Fruit fly (Drosophila melanogaster): Measurements from ENCODE around the gene CG3868.
A peak's percentile ranks its signal among the peaks of the same experiment; 100 is the strongest.

Gene CG3868

DNA sequence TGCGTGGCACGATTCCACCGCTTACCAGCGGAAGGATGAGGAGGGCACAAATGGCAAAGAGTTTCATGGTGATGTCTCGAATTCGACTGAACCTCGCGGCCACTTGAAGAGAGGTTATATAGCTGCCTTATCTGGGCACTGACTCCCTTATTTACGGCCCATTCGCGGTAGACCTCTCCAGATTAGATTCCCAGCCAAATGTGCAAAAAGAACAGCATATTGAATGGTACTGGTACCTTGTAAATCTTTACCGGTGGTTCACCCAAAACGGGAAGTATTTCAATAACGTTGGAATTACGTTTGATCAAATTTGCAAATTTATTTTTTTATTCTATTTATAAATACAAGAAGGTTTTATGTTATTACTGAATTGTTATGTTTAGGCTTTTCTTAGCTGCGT, at the start of gene CG3868:
CG3868 (minus strand) TSS at position 94 of the 400 bp plus-strand sequence.
- no peak for TF ChIP-seq CG8478 (optimal IDR thresholded peaks at IDR 0.05)
- no peak for TF ChIP-seq usp (GFP tag; optimal IDR thresholded peaks at IDR 0.05)
- TF ChIP-seq Dll (optimal IDR thresholded peaks at IDR 0.05): no peak
- TF ChIP-seq EcR (GFP tag; optimal IDR thresholded peaks at IDR 0.05): no peak
- no peak for TF ChIP-seq psq (optimal IDR thresholded peaks at IDR 0.05)
- TF ChIP-seq pan (optimal IDR thresholded peaks at IDR 0.05): no peak

DNA sequence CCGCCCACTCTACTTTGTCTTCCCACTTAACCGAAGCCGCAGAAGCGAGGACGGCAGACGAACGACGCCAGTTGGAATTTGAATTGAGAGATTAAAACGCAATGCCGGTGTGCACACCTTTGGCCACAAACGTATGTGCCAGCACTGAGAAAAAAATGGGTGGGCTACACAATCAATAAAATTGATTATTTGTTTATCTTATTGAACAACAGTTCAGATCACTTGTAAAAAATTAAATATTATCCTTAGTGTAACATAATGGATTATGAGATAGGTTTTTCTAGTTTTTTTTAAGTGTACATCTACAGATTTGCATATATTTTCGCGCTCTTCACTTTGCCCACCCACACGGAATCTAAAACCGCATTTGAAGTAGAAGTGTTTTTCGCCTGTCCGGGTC, 49.0 kb upstream of the CG3868 start:
- TF ChIP-seq CG8478 (optimal IDR thresholded peaks at IDR 0.05) (no peak), psq (optimal IDR thresholded peaks at IDR 0.05) (no peak), Dll (optimal IDR thresholded peaks at IDR 0.05) (no peak), EcR (GFP tag; optimal IDR thresholded peaks at IDR 0.05) (no peak), pan (optimal IDR thresholded peaks at IDR 0.05) (no peak), usp (GFP tag; optimal IDR thresholded peaks at IDR 0.05) (no peak)

- TF ChIP-seq EcR (GFP tag; optimal IDR thresholded peaks at IDR 0.05): no peak
- TF ChIP-seq Dll (optimal IDR thresholded peaks at IDR 0.05): no peak
- no peak for TF ChIP-seq usp (GFP tag; optimal IDR thresholded peaks at IDR 0.05)
- TF ChIP-seq psq (optimal IDR thresholded peaks at IDR 0.05): no peak
- no peak for TF ChIP-seq pan (optimal IDR thresholded peaks at IDR 0.05)
- TF ChIP-seq CG8478 (optimal IDR thresholded peaks at IDR 0.05): no peak
Observed at dm6 chr3L:14450347-14450926, 47.9 kb upstream of the CG3868 start.

- TF ChIP-seq Dll (optimal IDR thresholded peaks at IDR 0.05) (no peak), CG8478 (optimal IDR thresholded peaks at IDR 0.05) (no peak), psq (optimal IDR thresholded peaks at IDR 0.05) (no peak), pan (optimal IDR thresholded peaks at IDR 0.05) (no peak), usp (GFP tag; optimal IDR thresholded peaks at IDR 0.05) (no peak), EcR (GFP tag; optimal IDR thresholded peaks at IDR 0.05) (no peak)
Observed at dm6 chr3L:14448321-14449043, 46.0 kb upstream of the CG3868 start.

- TF ChIP-seq usp (GFP tag; optimal IDR thresholded peaks at IDR 0.05) (no peak), EcR (GFP tag; optimal IDR thresholded peaks at IDR 0.05) (peak in 1 of 2 experiments; percentile 12)
Observed at dm6 chr3L:14447374-14447773, 44.8 kb upstream of the CG3868 start.

dm6 chr3L:14446874-14447273, 44.3 kb upstream of the CG3868 start:
- no peak for TF ChIP-seq pan (optimal IDR thresholded peaks at IDR 0.05)
- no peak for TF ChIP-seq usp (GFP tag; optimal IDR thresholded peaks at IDR 0.05)
- no peak for TF ChIP-seq CG8478 (optimal IDR thresholded peaks at IDR 0.05)
- no peak for TF ChIP-seq psq (optimal IDR thresholded peaks at IDR 0.05)
- TF ChIP-seq Dll (optimal IDR thresholded peaks at IDR 0.05): no peak
- no peak for TF ChIP-seq EcR (GFP tag; optimal IDR thresholded peaks at IDR 0.05)

- no peak for TF ChIP-seq psq (optimal IDR thresholded peaks at IDR 0.05)
Observed at dm6 chr3L:14440592-14440991, 38.1 kb upstream of the CG3868 start.

DNA sequence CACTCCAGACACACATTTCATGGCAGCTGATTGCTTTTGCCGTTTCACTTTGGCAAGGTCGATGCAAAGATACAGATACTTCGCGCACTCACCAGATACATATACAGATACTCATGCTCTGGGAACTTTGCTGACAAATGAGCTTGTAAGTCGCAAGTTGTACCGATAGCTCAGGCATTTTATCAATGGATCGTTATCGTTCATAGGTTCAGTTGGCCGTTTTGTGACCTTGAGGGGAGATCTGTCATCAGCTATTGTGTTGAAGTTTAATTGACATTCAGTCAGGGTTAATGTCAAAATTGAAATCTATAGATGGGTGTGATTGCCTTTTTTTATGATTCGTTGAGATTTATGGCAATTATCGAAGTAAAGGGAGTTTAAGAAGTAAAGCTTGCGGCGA, 29.7 kb upstream of the CG3868 start:
- TF ChIP-seq usp (GFP tag; optimal IDR thresholded peaks at IDR 0.05): no peak
- TF ChIP-seq CG8478 (optimal IDR thresholded peaks at IDR 0.05): no peak
- TF ChIP-seq psq (optimal IDR thresholded peaks at IDR 0.05): no peak
- no peak for TF ChIP-seq pan (optimal IDR thresholded peaks at IDR 0.05)
- no peak for TF ChIP-seq Dll (optimal IDR thresholded peaks at IDR 0.05)
- TF ChIP-seq EcR (GFP tag; optimal IDR thresholded peaks at IDR 0.05): no peak

dm6 chr3L:14428958-14429357, 26.4 kb upstream of the CG3868 start:
- no peak for TF ChIP-seq psq (optimal IDR thresholded peaks at IDR 0.05)
- no peak for TF ChIP-seq Dll (optimal IDR thresholded peaks at IDR 0.05)
- no peak for TF ChIP-seq pan (optimal IDR thresholded peaks at IDR 0.05)
- TF ChIP-seq usp (GFP tag; optimal IDR thresholded peaks at IDR 0.05): no peak
- no peak for TF ChIP-seq EcR (GFP tag; optimal IDR thresholded peaks at IDR 0.05)
- no peak for TF ChIP-seq CG8478 (optimal IDR thresholded peaks at IDR 0.05)

DNA sequence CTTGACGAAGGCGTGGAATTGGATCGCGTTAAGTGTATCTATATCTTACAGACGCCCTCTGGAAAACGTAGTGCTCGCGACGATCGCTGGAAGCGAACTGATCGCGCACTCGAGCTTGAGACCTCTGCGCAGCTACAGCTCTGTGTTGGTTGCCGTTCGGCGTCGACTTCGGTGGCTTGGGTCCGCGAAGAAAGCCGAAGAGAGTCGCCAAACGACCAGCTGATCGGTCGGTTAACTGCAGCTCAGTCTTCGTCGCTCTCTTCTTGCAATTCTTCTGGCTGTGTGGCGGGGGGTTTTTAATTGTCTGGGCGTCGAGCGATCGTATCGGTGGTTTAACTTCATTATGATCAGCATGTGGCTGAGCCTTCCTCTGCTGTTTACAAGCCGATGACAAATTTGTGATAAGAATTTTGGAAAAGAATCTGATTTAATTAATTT, 24.8 kb upstream of the CG3868 start:
- TF ChIP-seq pan (optimal IDR thresholded peaks at IDR 0.05): no peak
- TF ChIP-seq CG8478 (optimal IDR thresholded peaks at IDR 0.05): no peak
- no peak for TF ChIP-seq EcR (GFP tag; optimal IDR thresholded peaks at IDR 0.05)
- no peak for TF ChIP-seq Dll (optimal IDR thresholded peaks at IDR 0.05)
- TF ChIP-seq usp (GFP tag; optimal IDR thresholded peaks at IDR 0.05): no peak
- TF ChIP-seq psq (optimal IDR thresholded peaks at IDR 0.05): no peak

DNA sequence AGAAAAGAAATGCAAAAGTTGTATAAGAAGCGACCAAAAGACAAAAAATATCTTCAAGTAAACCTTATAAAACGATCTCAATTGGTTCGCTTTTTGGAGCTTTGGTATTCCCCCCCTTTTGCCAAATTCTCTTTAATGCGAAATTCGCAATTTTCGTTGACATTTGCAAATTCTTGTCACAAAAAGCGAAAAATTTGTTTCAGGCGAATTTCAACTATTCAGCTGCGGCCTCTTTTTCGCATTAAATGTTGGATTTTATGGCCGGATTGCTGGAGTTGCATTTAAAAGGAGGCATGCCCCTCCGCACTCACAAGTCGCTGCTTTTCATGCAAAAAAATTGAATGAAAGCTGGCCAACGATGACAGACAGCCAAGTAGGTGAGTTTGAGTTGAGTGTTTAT, 22.6 kb upstream of the CG3868 start:
- TF ChIP-seq psq (optimal IDR thresholded peaks at IDR 0.05) (no peak), CG8478 (optimal IDR thresholded peaks at IDR 0.05) (no peak), Dll (optimal IDR thresholded peaks at IDR 0.05) (no peak), EcR (GFP tag; optimal IDR thresholded peaks at IDR 0.05) (no peak), pan (optimal IDR thresholded peaks at IDR 0.05) (no peak), usp (GFP tag; optimal IDR thresholded peaks at IDR 0.05) (no peak)

DNA sequence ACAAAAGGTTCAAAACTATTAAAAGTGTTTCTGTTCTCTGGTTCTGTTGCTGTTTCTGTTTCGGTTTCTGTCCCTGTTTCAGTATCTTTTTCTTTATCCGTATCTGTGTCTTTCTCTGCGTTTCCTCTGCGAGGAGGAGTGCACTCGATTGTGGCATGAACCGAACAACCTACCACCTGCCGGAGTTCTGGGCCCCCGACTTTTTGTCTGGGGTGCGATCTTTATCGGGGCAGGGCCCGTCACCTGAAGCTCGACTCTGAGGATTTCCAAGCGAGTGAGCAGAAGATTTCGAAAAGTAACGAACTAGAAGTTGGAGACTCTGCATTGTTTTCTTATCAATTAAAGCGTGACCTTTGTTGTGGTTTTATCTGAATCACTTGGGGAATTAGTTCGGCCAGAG, 21.1 kb upstream of the CG3868 start:
- TF ChIP-seq usp (GFP tag; optimal IDR thresholded peaks at IDR 0.05) (no peak), pan (optimal IDR thresholded peaks at IDR 0.05) (no peak), psq (optimal IDR thresholded peaks at IDR 0.05) (no peak), Dll (optimal IDR thresholded peaks at IDR 0.05) (no peak), EcR (GFP tag; optimal IDR thresholded peaks at IDR 0.05) (no peak), CG8478 (optimal IDR thresholded peaks at IDR 0.05) (no peak)

DNA sequence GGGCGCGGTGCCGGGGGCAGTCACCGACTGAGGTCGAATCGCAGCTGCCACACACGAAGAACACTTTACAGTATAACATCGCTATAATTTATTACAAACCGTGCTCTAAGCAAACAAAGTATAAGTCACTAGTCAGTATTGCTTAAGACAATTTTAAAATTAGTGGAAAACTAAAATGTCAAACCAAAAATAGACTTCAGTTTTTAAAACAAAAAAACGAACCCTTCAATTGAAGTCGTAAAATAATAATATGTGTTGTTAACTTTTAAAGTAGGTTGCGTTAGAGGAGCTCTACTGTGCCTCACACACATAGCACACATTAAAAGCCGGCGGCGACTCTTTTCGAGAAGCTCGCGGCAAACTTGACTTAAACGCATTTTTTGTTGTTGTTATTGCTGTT, 19.6 kb upstream of the CG3868 start:
- TF ChIP-seq CG8478 (optimal IDR thresholded peaks at IDR 0.05) (no peak), psq (optimal IDR thresholded peaks at IDR 0.05) (no peak), EcR (GFP tag; optimal IDR thresholded peaks at IDR 0.05) (no peak), usp (GFP tag; optimal IDR thresholded peaks at IDR 0.05) (no peak), Dll (optimal IDR thresholded peaks at IDR 0.05) (no peak), pan (optimal IDR thresholded peaks at IDR 0.05) (no peak)

Data from whole organism.